Fruit fly (Drosophila melanogaster): ENCODE results near the gene Femcoat.

- TF ChIP-seq Vsx1 (GFP tag; optimal IDR thresholded peaks at IDR 0.05) (no peak), E2f2 (GFP tag; IDR thresholded peaks at IDR 0.05) (no peak), CkIIα-i1 (GFP tag; IDR thresholded peaks at IDR 0.05) (no peak), twi (tag; optimal IDR thresholded peaks at IDR 0.05) (no peak), CG8944 (GFP tag; optimal IDR thresholded peaks at IDR 0.05) (no peak), Oaz (GFP tag; IDR thresholded peaks at IDR 0.05) (no peak)
Measured at dm6 chrX:4197463-4197862, 45.2 kb downstream of the Femcoat start.
